Fruit fly (Drosophila melanogaster): ENCODE data around the gene eEF1gamma.
A peak's percentile ranks its signal among the peaks of the same experiment; 100 is the strongest.

Gene eEF1gamma

DNA sequence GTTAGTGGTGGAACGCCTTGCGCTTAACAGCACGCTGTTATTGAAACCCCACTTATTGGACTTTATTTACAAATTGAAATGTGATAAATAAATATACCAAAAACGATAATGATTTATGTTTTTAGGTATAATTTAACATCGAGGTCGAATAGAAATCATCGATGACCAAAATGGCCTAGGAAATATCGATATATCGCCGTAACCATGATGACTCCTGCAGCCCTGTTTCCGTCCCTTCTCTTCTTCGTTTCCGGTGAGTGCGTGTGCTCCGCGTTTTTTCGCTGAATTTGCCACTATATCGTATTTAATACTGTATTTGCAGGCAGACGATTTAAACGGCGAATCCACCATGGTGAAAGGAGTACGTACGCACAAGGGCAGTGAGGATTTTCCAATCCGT, at the start of gene eEF1gamma (continued):
- TF ChIP-seq CG42726 (GFP tag; IDR thresholded peaks at IDR 0.05; ENCODE audit: partially characterized antibody): peak; percentile 86; the same call in 1 of the 2 replicates
- peak; percentile 98 for TF ChIP-seq vvl (GFP tag; IDR thresholded peaks at IDR 0.05)
- TF ChIP-seq maf-S (GFP tag; optimal IDR thresholded peaks at IDR 0.05): peak; percentile 93
- peak; percentile 96 for TF ChIP-seq CG43689 (GFP tag; IDR thresholded peaks at IDR 0.05)
- peak; percentile 93 for TF ChIP-seq Xbp1 (GFP tag; optimal IDR thresholded peaks at IDR 0.05)
- peak; percentile 90 for TF ChIP-seq HmgD (GFP tag; optimal IDR thresholded peaks at IDR 0.05)
- TF ChIP-seq CG8290 (GFP tag; optimal IDR thresholded peaks at IDR 0.05): peak; percentile 97
- TF ChIP-seq CG8290 (tag; optimal IDR thresholded peaks at IDR 0.05): peak; percentile 97
- TF ChIP-seq yki (optimal IDR thresholded peaks at IDR 0.05): no peak
- TF ChIP-seq CG10654 (GFP tag; optimal IDR thresholded peaks at IDR 0.05): peak; percentile 95
- peak; percentile 90 for TF ChIP-seq trem (tag; optimal IDR thresholded peaks at IDR 0.05)
- TF ChIP-seq Hr39 (optimal IDR thresholded peaks at IDR 0.05): no peak
- TF ChIP-seq CHES-1-like (GFP tag; optimal IDR thresholded peaks at IDR 0.05): peak; percentile 95
- TF ChIP-seq Scr (GFP tag; IDR thresholded peaks at IDR 0.05; ENCODE audit: partially characterized antibody): peak; percentile 94
- TF ChIP-seq bowl (GFP tag; IDR thresholded peaks at IDR 0.05): peak; percentile 88
- TF ChIP-seq jumu (GFP tag; optimal IDR thresholded peaks at IDR 0.05): peak; percentile 82
- TF ChIP-seq CG4617 (GFP tag; optimal IDR thresholded peaks at IDR 0.05; ENCODE audit: borderline replicate concordance): peak; percentile 84
- peak; percentile 96 for TF ChIP-seq CG17385 (GFP tag; optimal IDR thresholded peaks at IDR 0.05)
- TF ChIP-seq pfk (GFP tag; optimal IDR thresholded peaks at IDR 0.05): peak; percentile 84
- TF ChIP-seq Dip3 (GFP tag; optimal IDR thresholded peaks at IDR 0.05): peak; percentile 88
- TF ChIP-seq CG10959 (GFP tag; IDR thresholded peaks at IDR 0.05): peak; percentile 92
- peak; percentile 98 for TF ChIP-seq HHEX (GFP tag; optimal IDR thresholded peaks at IDR 0.05)
- peak; percentile 82 for TF ChIP-seq run (tag; optimal IDR thresholded peaks at IDR 0.05)
- peak; percentile 94 for TF ChIP-seq CG14050 (GFP tag; IDR thresholded peaks at IDR 0.05)
- peak; percentile 92 for TF ChIP-seq BEAF-32 (GFP tag; optimal IDR thresholded peaks at IDR 0.05)
- TF ChIP-seq CG6175 (GFP tag; IDR thresholded peaks at IDR 0.05): peak; percentile 95
- TF ChIP-seq toy (GFP tag; IDR thresholded peaks at IDR 0.05): peak; percentile 89
- peak; percentile 79 for TF ChIP-seq row (GFP tag; IDR thresholded peaks at IDR 0.05)
- no peak for TF ChIP-seq jigr1 (GFP tag; IDR thresholded peaks at IDR 0.05)
- TF ChIP-seq CG10366 (GFP tag; IDR thresholded peaks at IDR 0.05): peak; percentile 92

DNA sequence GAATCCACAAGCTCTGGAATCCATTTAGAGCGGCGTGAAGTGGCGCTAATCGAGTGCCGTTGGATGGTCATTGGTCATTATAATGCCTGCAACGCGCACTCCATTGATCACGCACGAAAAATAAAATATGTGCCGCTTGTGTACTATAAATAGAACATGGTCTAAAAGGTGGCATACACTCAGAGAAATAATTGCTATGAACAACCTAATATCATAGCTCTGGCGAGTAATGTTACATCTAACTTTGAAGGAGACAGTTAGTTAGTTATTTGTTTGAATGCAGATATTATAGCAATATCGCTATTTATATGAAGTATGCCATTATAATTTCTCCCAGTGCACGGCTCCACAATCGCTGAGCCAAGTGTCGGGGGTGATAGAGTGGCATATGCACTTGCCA, 29.0 kb upstream of the eEF1gamma start:
- TF ChIP-seq Med (GFP tag) (peak; percentile 68), ttk (GFP tag; IDR thresholded peaks at IDR 0.05) (0 out of 2 replicates have a peak, but pooled peaks have one; percentile 7), NfI (GFP tag; optimal IDR thresholded peaks at IDR 0.05) (no peak), dmrt99B (tag; optimal IDR thresholded peaks at IDR 0.05) (peak; percentile 6), CG3163 (GFP tag; optimal IDR thresholded peaks at IDR 0.05) (no peak), slbo (GFP tag; IDR thresholded peaks at IDR 0.05) (0 out of 2 replicates have a peak, but pooled peaks have one; percentile 31), CG1603 (tag; optimal IDR thresholded peaks at IDR 0.05) (peak; percentile 6), sens (GFP tag) (peak; percentile 68)

DNA sequence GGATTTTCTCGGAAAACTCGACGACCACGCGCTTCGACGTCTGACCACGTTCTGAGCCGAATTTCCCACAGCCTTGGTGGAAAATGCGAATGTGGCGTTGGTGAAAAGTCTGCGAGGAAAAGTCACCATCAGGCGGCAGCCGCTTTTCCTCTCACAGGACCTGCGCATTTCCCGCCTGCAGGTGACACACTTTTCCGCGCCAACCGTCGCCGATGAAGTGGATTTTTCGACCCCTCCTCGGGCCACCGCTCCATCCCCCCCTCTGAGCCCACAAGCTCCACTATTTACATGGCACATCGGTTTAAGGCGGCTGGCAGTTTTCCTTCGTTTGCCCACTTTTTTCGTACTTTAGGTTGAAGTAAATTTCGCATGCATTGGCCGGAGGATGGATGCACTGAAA, 25.0 kb upstream of the eEF1gamma start, which contains the start of gene jus:
Gene jus (minus strand): TSS at position 38 of the 400 bp plus-strand sequence.
- TF ChIP-seq Sin3A (optimal IDR thresholded peaks at IDR 0.05) (no peak), dimm (GFP tag; IDR thresholded peaks at IDR 0.05) (no peak), twi (tag; optimal IDR thresholded peaks at IDR 0.05) (no peak), chinmo (GFP tag; IDR thresholded peaks at IDR 0.05; ENCODE audit: partially characterized antibody) (0 out of 4 replicates have a peak, but pooled peaks have one; percentile 44), CG18599 (GFP tag; optimal IDR thresholded peaks at IDR 0.05) (peak; percentile 18), CG1529 (GFP tag; optimal IDR thresholded peaks at IDR 0.05) (no peak), CG16779 (GFP tag; IDR thresholded peaks at IDR 0.05) (0 out of 2 replicates have a peak, but pooled peaks have one; percentile 45), crol (GFP tag; IDR thresholded peaks at IDR 0.05) (peak; percentile 89), CG9876 (GFP tag; optimal IDR thresholded peaks at IDR 0.05) (no peak), fd102C (GFP tag; optimal IDR thresholded peaks at IDR 0.05) (no peak), CG7271 (tag; optimal IDR thresholded peaks at IDR 0.05) (no peak), gsb (GFP tag; IDR thresholded peaks at IDR 0.05) (no peak), so (GFP tag; IDR thresholded peaks at IDR 0.05) (no peak), row (GFP tag; IDR thresholded peaks at IDR 0.05) (0 out of 3 replicates have a peak, but pooled peaks have one; percentile 17), CG30020 (tag; optimal IDR thresholded peaks at IDR 0.05) (no peak), CG5953 (GFP tag; IDR thresholded peaks at IDR 0.05) (no peak)

All from whole organism, embryonic.